Worm (Caenorhabditis elegans): ENCODE results near the gene F58B4.7.

- no peak for TF ChIP-seq F13C5.2 (tag; optimal IDR thresholded peaks at IDR 0.05)
- TF ChIP-seq flt-1 (GFP tag; IDR thresholded peaks at IDR 0.05): no peak
- no peak for TF ChIP-seq tbx-37 (GFP tag; conservative IDR thresholded peaks at IDR 0.05)
Measured at ce11 chrV:10897106-10897171, 26.2 kb downstream of the F58B4.7 start, which contains the start of gene sec-61.G.

Measured in whole organism, early embryonic.